Fruit fly (Drosophila melanogaster) whole organism, embryonic: ENCODE measurements around the gene IntS14.

Experiments
- Aef1 ChIP-seq: fragments of 200-800 bp; sonication (Bioruptor generic); IDR thresholded peaks from 3 replicates; pipeline ENCODE4 v1.3.6; 2022; ENCODE audit warnings: missing biosample characterization, missing genetic modification characterization
- CG1024 ChIP-seq: fragments of 200-800 bp; sonication (Bioruptor generic); IDR thresholded peaks from 2 replicates; pipeline ENCODE4 v1.3.6; 2022; ENCODE audit warnings: missing biosample characterization, missing genetic modification characterization
- CG10274 ChIP-seq: fragments of 200-800 bp; sonication (Bioruptor generic); optimal IDR thresholded peaks from 3 replicates; lab custom pipeline; 2017; ENCODE audit warnings: missing biosample characterization, mild to moderate bottlenecking, missing genetic modification characterization
- CG12236 ChIP-seq: fragments of 200-800 bp; sonication (Bioruptor generic); optimal IDR thresholded peaks from 2 replicates; lab custom pipeline; 2016; ENCODE audit warnings: missing biosample characterization, missing genetic modification characterization
- CG12659 ChIP-seq: fragments of 200-800 bp; sonication (Bioruptor generic); optimal IDR thresholded peaks from 3 replicates; lab custom pipeline; 2017; ENCODE audit warnings: mild to moderate bottlenecking, missing biosample characterization, missing genetic modification reagents, missing genetic modification characterization
- CG14860 ChIP-seq: fragments of 200-800 bp; sonication (Bioruptor generic); IDR thresholded peaks from 3 replicates; pipeline ENCODE4 v1.3.6; 2022; ENCODE audit warnings: missing biosample characterization, missing genetic modification characterization; ENCODE audit not compliant: partially characterized antibody
- CG15696 ChIP-seq: fragments of 200-800 bp; sonication (Bioruptor generic); optimal IDR thresholded peaks from 2 replicates; lab custom pipeline; 2019; ENCODE audit warnings: missing biosample characterization, mild to moderate bottlenecking, missing genetic modification characterization, moderate library complexity
- CG16779 ChIP-seq: fragments of 200-800 bp; sonication (Bioruptor generic); IDR thresholded peaks from 2 replicates; pipeline ENCODE4 v1.3.6; 2022; ENCODE audit warnings: missing biosample characterization, missing genetic modification characterization
- CG18476 ChIP-seq: fragments of 200-800 bp; sonication (Bioruptor generic); optimal IDR thresholded peaks from 2 replicates; lab custom pipeline; 2016; ENCODE audit warnings: missing biosample characterization, mild to moderate bottlenecking, missing genetic modification characterization
- CG2129 ChIP-seq: fragments of 200-800 bp; sonication (Bioruptor generic); IDR thresholded peaks from 2 replicates; pipeline ENCODE4 v1.3.6; 2022; ENCODE audit warnings: missing biosample characterization, missing genetic modification characterization; ENCODE audit not compliant: partially characterized antibody
- CG30431 ChIP-seq: fragments of 200-800 bp; sonication (Bioruptor generic); optimal IDR thresholded peaks from 2 replicates; lab custom pipeline; 2017; ENCODE audit warnings: missing biosample characterization, missing genetic modification characterization
- CG32772 ChIP-seq: fragments of 200-800 bp; sonication (Bioruptor generic); IDR thresholded peaks from 2 replicates; pipeline ENCODE4 v1.3.6; 2022; ENCODE audit warnings: missing biosample characterization, missing genetic modification characterization
- CG33213 ChIP-seq: fragments of 200-800 bp; sonication (Bioruptor generic); optimal IDR thresholded peaks from 3 replicates; lab custom pipeline; 2016; ENCODE audit warnings: missing biosample characterization, missing genetic modification characterization
- CG3847 ChIP-seq: fragments of 200-800 bp; sonication (Bioruptor generic); IDR thresholded peaks from 2 replicates; pipeline ENCODE4 v1.3.6; 2022; ENCODE audit warnings: missing biosample characterization, missing genetic modification characterization
- CG43689 ChIP-seq: fragments of 200-800 bp; sonication (Bioruptor generic); IDR thresholded peaks from 2 replicates; pipeline ENCODE4 v1.3.6; 2022; ENCODE audit warnings: missing biosample characterization, missing genetic modification characterization
- CG4424 ChIP-seq: fragments of 200-800 bp; sonication (Bioruptor generic); optimal IDR thresholded peaks from 3 replicates; lab custom pipeline; 2016; ENCODE audit warnings: missing biosample characterization, missing genetic modification characterization
- CG4820 ChIP-seq: fragments of 200-800 bp; sonication (Bioruptor generic); optimal IDR thresholded peaks from 3 replicates; lab custom pipeline; 2016; ENCODE audit warnings: missing biosample characterization, missing genetic modification characterization
- CG6175 ChIP-seq: fragments of 200-800 bp; sonication (Bioruptor generic); IDR thresholded peaks from 3 replicates; pipeline ENCODE4 v1.3.6; 2022; ENCODE audit warnings: missing biosample characterization, missing genetic modification characterization
- CG6813 ChIP-seq: fragments of 200-800 bp; sonication (Bioruptor generic); optimal IDR thresholded peaks from 2 replicates; lab custom pipeline; 2017; ENCODE audit warnings: missing biosample characterization, missing genetic modification characterization, mild to moderate bottlenecking, moderate library complexity, missing genetic modification reagents
- CG7357 ChIP-seq: fragments of 200-800 bp; sonication (Bioruptor generic); IDR thresholded peaks from 3 replicates; pipeline ENCODE4 v1.3.6; 2022; ENCODE audit warnings: missing biosample characterization, missing genetic modification characterization
- CG7372 ChIP-seq: fragments of 200-800 bp; sonication (Bioruptor generic); IDR thresholded peaks from 2 replicates; pipeline ENCODE4 v1.3.6; 2022; ENCODE audit warnings: missing biosample characterization, missing genetic modification characterization
- D ChIP-seq, 2 experiments: fragments of 200-800 bp in 1 of 2; fragments of >200 bp in 1 of 2; sonication (Bioruptor generic) in 1 of 2; optimal IDR thresholded peaks; 2 replicates in 1 of 2; 3 replicates in 1 of 2; lab custom pipeline; 2017; ENCODE audit warnings: mild to moderate bottlenecking in 1 of 2, missing biosample characterization in 1 of 2, missing genetic modification characterization in 1 of 2, missing genetic modification reagents in 1 of 2
- Dbx ChIP-seq: fragments of 200-800 bp; sonication (Bioruptor generic); IDR thresholded peaks from 3 replicates; pipeline ENCODE4 v1.3.6; 2022; ENCODE audit warnings: missing biosample characterization, missing genetic modification characterization
- Dref ChIP-seq: fragments of 200-800 bp; sonication (Bioruptor generic); IDR thresholded peaks from 2 replicates; pipeline ENCODE4 v1.3.6; 2022; ENCODE audit warnings: missing biosample characterization, missing genetic modification characterization
- Eip74EF ChIP-seq, 2 experiments: fragments of 200-800 bp in 1 of 2; fragments of >200 bp in 1 of 2; sonication (Bioruptor generic) in 1 of 2; optimal IDR thresholded peaks; 2 replicates each; lab custom pipeline; 2017 to 2019; ENCODE audit warnings: missing biosample characterization in 2 of 2, missing genetic modification characterization in 2 of 2, mild to moderate bottlenecking in 1 of 2, moderate library complexity in 1 of 2
- Gug ChIP-seq: fragments of 200-800 bp; sonication (Bioruptor generic); IDR thresholded peaks from 4 replicates; pipeline ENCODE4 v1.3.6; 2022; ENCODE audit warnings: missing biosample characterization, missing genetic modification characterization
- H2.0 ChIP-seq: fragments of 200-800 bp; sonication (Bioruptor generic); IDR thresholded peaks from 2 replicates; pipeline ENCODE4 v1.3.6; 2022; ENCODE audit warnings: missing biosample characterization, missing genetic modification characterization
- Hr3 ChIP-seq: fragments of 200-800 bp; sonication (Bioruptor generic); optimal IDR thresholded peaks from 3 replicates; lab custom pipeline; 2016; ENCODE audit warnings: missing biosample characterization, missing genetic modification characterization
- NC2α ChIP-seq: fragments of 200-800 bp; sonication (Bioruptor generic); optimal IDR thresholded peaks from 2 replicates; lab custom pipeline; 2016; ENCODE audit warnings: missing biosample characterization, missing genetic modification characterization
- PHDP ChIP-seq: fragments of 200-800 bp; sonication (Bioruptor generic); optimal IDR thresholded peaks from 3 replicates; lab custom pipeline; 2018; ENCODE audit warnings: missing biosample characterization, mild to moderate bottlenecking, missing genetic modification characterization, moderate library complexity
- Sox100B ChIP-seq: fragments of 200-800 bp; sonication (Bioruptor generic); optimal IDR thresholded peaks from 3 replicates; lab custom pipeline; 2018; ENCODE audit warnings: missing biosample characterization, mild to moderate bottlenecking, missing genetic modification characterization
- Sry-β ChIP-seq: fragments of 200-800 bp; sonication (Bioruptor generic); optimal IDR thresholded peaks from 2 replicates; lab custom pipeline; 2018; ENCODE audit warnings: missing biosample characterization, mild to moderate bottlenecking, missing genetic modification characterization, moderate library complexity
- Usf ChIP-seq: fragments of 200-800 bp; sonication (Bioruptor generic); optimal IDR thresholded peaks from 2 replicates; lab custom pipeline; 2017; ENCODE audit warnings: missing genotype, missing biosample characterization, missing genetic modification characterization
- Xrp1 ChIP-seq: fragments of 200-800 bp; sonication (Bioruptor generic); IDR thresholded peaks from 2 replicates; pipeline ENCODE4 v1.3.6; 2022; ENCODE audit warnings: missing biosample characterization, missing genetic modification characterization
- ase ChIP-seq: fragments of 200-800 bp; sonication (Bioruptor generic); IDR thresholded peaks from 3 replicates; pipeline ENCODE4 v1.3.6; 2022; ENCODE audit warnings: missing biosample characterization, missing genetic modification characterization
- ato ChIP-seq: fragments of 200-800 bp; sonication (Bioruptor generic); IDR thresholded peaks from 2 replicates; pipeline ENCODE4 v1.3.6; 2022; ENCODE audit warnings: missing biosample characterization, missing genetic modification characterization; ENCODE audit not compliant: partially characterized antibody
- ci ChIP-seq: fragments of 200-800 bp; sonication (Bioruptor generic); IDR thresholded peaks from 3 replicates; pipeline ENCODE4 v1.3.6; 2022; ENCODE audit warnings: missing biosample characterization, missing genetic modification characterization
- dpn ChIP-seq, 2 experiments: fragments of 200-800 bp; sonication (Bioruptor generic); optimal IDR thresholded peaks; 3 replicates each; lab custom pipeline; 2016; ENCODE audit warnings: missing biosample characterization in 2 of 2, missing genetic modification characterization in 2 of 2
- fu2 ChIP-seq: fragments of 200-800 bp; sonication (Bioruptor generic); optimal IDR thresholded peaks from 2 replicates; lab custom pipeline; 2016; ENCODE audit warnings: missing biosample characterization, missing genetic modification characterization
- grn ChIP-seq: fragments of 200-800 bp; sonication (Bioruptor generic); optimal IDR thresholded peaks from 3 replicates; lab custom pipeline; 2017; ENCODE audit warnings: missing biosample characterization, missing genetic modification characterization
- kah ChIP-seq: fragments of 200-800 bp; sonication (Bioruptor generic); optimal IDR thresholded peaks from 2 replicates; lab custom pipeline; 2018; ENCODE audit warnings: missing biosample characterization, mild to moderate bottlenecking, missing genetic modification characterization
- nerfin-1 ChIP-seq: fragments of 200-800 bp; sonication (Bioruptor generic); optimal IDR thresholded peaks from 3 replicates; lab custom pipeline; 2019; ENCODE audit warnings: missing biosample characterization, mild to moderate bottlenecking, missing genetic modification characterization, moderate library complexity
- otp ChIP-seq: fragments of 200-800 bp; sonication (Bioruptor generic); IDR thresholded peaks from 3 replicates; pipeline ENCODE4, ENCODE4 v1.3.6; 2022; ENCODE audit warnings: missing biosample characterization, missing genetic modification characterization
- ro ChIP-seq: fragments of 200-800 bp; sonication (Bioruptor generic); IDR thresholded peaks from 2 replicates; pipeline ENCODE4 v1.3.6; 2022; ENCODE audit warnings: missing biosample characterization, missing genetic modification characterization
- row ChIP-seq: fragments of 200-800 bp; sonication (Bioruptor generic); IDR thresholded peaks from 3 replicates; pipeline ENCODE4 v1.3.6; 2022; ENCODE audit warnings: missing biosample characterization, missing genetic modification characterization
- sens ChIP-seq: fragments of 200-800 bp; sonication (Bioruptor generic); peaks from one replicate; lab custom pipeline; 2016; ENCODE audit warnings: missing biosample characterization, missing genetic modification characterization
- slbo ChIP-seq: fragments of 200-800 bp; sonication (Bioruptor generic); IDR thresholded peaks from 2 replicates; pipeline ENCODE4 v1.3.6; 2022; ENCODE audit warnings: missing biosample characterization, missing genetic modification characterization
- stc ChIP-seq: fragments of 200-800 bp; sonication (Bioruptor generic); IDR thresholded peaks from 2 replicates; pipeline ENCODE4 v1.3.6; 2022; ENCODE audit warnings: missing biosample characterization, missing genetic modification characterization
- toy ChIP-seq: fragments of 200-800 bp; sonication (Bioruptor generic); IDR thresholded peaks from 2 replicates; pipeline ENCODE4 v1.3.6; 2022; ENCODE audit warnings: missing biosample characterization, missing genetic modification characterization
- tx ChIP-seq: fragments of 200-800 bp; sonication (Bioruptor generic); optimal IDR thresholded peaks from 2 replicates; lab custom pipeline; 2016; ENCODE audit warnings: missing biosample characterization, missing genetic modification characterization
- wor ChIP-seq: fragments of 200-800 bp; sonication (Bioruptor generic); IDR thresholded peaks from 2 replicates; pipeline ENCODE4 v1.3.6; 2022; ENCODE audit warnings: missing biosample characterization, missing genetic modification characterization

The IntS14 gene

DNA sequence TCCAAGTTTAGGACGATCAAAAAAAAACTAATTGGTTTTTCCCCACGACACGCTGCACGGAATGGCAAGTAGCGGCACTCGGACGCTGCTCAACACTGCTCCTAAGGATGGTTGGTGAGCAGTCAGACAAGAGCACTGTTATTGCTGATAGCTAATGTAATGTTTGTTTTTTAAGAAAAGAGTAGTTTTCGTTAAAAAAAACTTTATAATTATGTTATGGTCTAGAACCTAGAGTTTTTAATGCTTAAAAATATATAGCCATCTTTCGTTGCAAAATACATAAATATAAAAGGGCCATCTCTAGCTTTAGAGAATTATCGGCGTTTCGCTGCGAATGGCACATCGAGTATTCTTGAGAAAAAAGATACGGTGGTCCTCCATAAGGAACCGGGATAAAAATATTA is 8.5 kb downstream of the IntS14 start, which contains the start of the genes Charon and CG4887 (continued):
- TF ChIP-seq CG6813 (GFP tag; lab: Kevin White, UChicago) (no peak), Eip74EF (GFP tag; optimal IDR thresholded peaks at IDR 0.05; lab: Kevin White, UChicago) (no peak), ato (GFP tag; lab: Robert Waterston, UW) (peak; percentile 25; the same call in 1 of the 2 replicates), stc (GFP tag; lab: Robert Waterston, UW) (0 out of 2 replicates have a peak, but pooled peaks have one; percentile 26), CG33213 (peak; percentile 78), otp (GFP tag; lab: Robert Waterston, UW) (no peak), wor (GFP tag; lab: Robert Waterston, UW) (peak; percentile 57; the same call in 1 of the 2 replicates), CG7357 (GFP tag; lab: Robert Waterston, UW) (peak; percentile 57; the same call in 2 of the 3 replicates), Xrp1 (GFP tag; lab: Robert Waterston, UW) (peak; percentile 86), dpn (GFP tag; optimal IDR thresholded peaks at IDR 0.05; lab: Kevin White, UChicago) (peak; percentile 87 to 88), grn (GFP tag; lab: Kevin White, UChicago) (no peak), Usf (GFP tag; lab: Kevin White, UChicago) (peak; percentile 53), CG32772 (peak; percentile 89), CG15696 (tag; lab: Kevin White, UChicago) (peak; percentile 87), nerfin-1 (tag; lab: Kevin White, UChicago) (peak; percentile 76), tx (GFP tag; lab: Kevin White, UChicago) (peak; percentile 79), CG4820 (GFP tag; lab: Kevin White, UChicago) (peak; percentile 77), CG43689 (no peak), ci (GFP tag; lab: Robert Waterston, UW) (peak; percentile 76), Dref (GFP tag; lab: Robert Waterston, UW) (peak; percentile 55), Sox100B (GFP tag; lab: Kevin White, UChicago) (no peak), ro (GFP tag; lab: Robert Waterston, UW) (peak; percentile 68), Sry-β (no peak), CG18476 (no peak), kah (peak; percentile 54), toy (peak; percentile 21; the same call in 1 of the 2 replicates), CG12659 (GFP tag; lab: Kevin White, UChicago) (peak; percentile 88), slbo (peak; percentile 92), PHDP (tag; lab: Kevin White, UChicago) (no peak), D (optimal IDR thresholded peaks at IDR 0.05; lab: Kevin White, UChicago) (no peak), D (GFP tag; optimal IDR thresholded peaks at IDR 0.05; lab: Kevin White, UChicago) (no peak), CG16779 (GFP tag; lab: Robert Waterston, UW) (no peak), fu2 (GFP tag; lab: Kevin White, UChicago) (peak; percentile 87), CG4424 (GFP tag; lab: Kevin White, UChicago) (peak; percentile 89), CG2129 (peak; percentile 41; the same call in 1 of the 2 replicates), NC2α (GFP tag; lab: Kevin White, UChicago) (peak; percentile 59), Hr3 (peak; percentile 83), CG7372 (GFP tag; lab: Robert Waterston, UW) (peak; percentile 83; the same call in 1 of the 2 replicates), ase (GFP tag; lab: Robert Waterston, UW) (peak; percentile 74), row (GFP tag; lab: Robert Waterston, UW) (peak; percentile 95), CG6175 (GFP tag; lab: Robert Waterston, UW) (peak; percentile 69; the same call in 2 of the 3 replicates), CG30431 (GFP tag; lab: Kevin White, UChicago) (peak; percentile 57), Dbx (peak; percentile 89), Gug (peak; percentile 83), H2.0 (peak; percentile 56), Aef1 (peak; percentile 81), CG14860 (peak; percentile 34; the same call in 1 of the 3 replicates), CG3847 (peak; percentile 92), CG1024 (GFP tag; lab: Robert Waterston, UW) (peak; percentile 53; the same call in 1 of the 2 replicates), CG12236 (GFP tag; lab: Kevin White, UChicago) (peak; percentile 40), CG10274 (peak; percentile 3), sens (GFP tag; lab: Kevin White, UChicago) (peak; percentile 97)
